Worm (Caenorhabditis elegans): ENCODE measurements around the gene cht-5.

Gene cht-5

DNA sequence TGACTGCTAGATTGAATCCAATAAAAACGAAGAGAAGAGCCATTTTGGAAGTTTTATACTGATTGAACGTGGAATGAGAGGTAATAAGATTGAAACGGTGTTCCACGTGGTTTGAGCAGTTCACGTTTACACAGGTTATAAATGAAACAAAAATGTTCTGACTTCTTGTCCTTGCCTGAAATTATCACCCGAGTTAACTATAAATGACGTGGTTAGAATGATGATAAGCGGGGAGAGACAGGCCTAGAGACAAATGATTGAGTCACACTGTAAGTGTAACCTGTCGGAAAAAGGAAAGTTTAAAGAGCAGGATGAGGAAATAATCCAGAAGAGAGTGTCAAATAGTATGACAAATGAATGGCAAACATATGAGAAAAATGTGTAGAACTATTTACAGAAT, 46.5 kb downstream of the cht-5 start, which contains the start of gene C51E3.10:
C51E3.10 (minus strand) TSS at position 181 of the 400 bp plus-strand sequence.
- peak; percentile 69 for TF ChIP-seq sma-9 (GFP tag; optimal IDR thresholded peaks at IDR 0.05)
- TF ChIP-seq sma-9 (tag; optimal IDR thresholded peaks at IDR 0.05): no peak
- peak in 1 of 2 experiments; percentile 14 for TF ChIP-seq mdl-1 (tag; optimal IDR thresholded peaks at IDR 0.05)
- TF ChIP-seq lin-11 (tag; optimal IDR thresholded peaks at IDR 0.05): no peak
- no peak for TF ChIP-seq snpc-4 (tag; optimal IDR thresholded peaks at IDR 0.05)
- TF ChIP-seq sma-3 (GFP tag; optimal IDR thresholded peaks at IDR 0.05): no peak
- no peak for TF ChIP-seq nhr-129 (tag; optimal IDR thresholded peaks at IDR 0.05)
- no peak for TF ChIP-seq mab-5 (tag; optimal IDR thresholded peaks at IDR 0.05)
- TF ChIP-seq ZK546.5 (tag; optimal IDR thresholded peaks at IDR 0.05): no peak
- TF ChIP-seq unc-39 (tag; optimal IDR thresholded peaks at IDR 0.05): no peak
- TF ChIP-seq fos-1 (tag; optimal IDR thresholded peaks at IDR 0.05): peak; percentile 94
- peak; percentile 36 for TF ChIP-seq skn-1 (tag; optimal IDR thresholded peaks at IDR 0.05)
- TF ChIP-seq nhr-23 (tag; optimal IDR thresholded peaks at IDR 0.05): no peak
- TF ChIP-seq nhr-25 (tag; optimal IDR thresholded peaks at IDR 0.05): no peak
- no peak for TF ChIP-seq nhr-11 (tag; optimal IDR thresholded peaks at IDR 0.05)
- no peak for TF ChIP-seq ceh-82 (tag; optimal IDR thresholded peaks at IDR 0.05)
- TF ChIP-seq crh-2 (tag; optimal IDR thresholded peaks at IDR 0.05): peak; percentile 67

DNA sequence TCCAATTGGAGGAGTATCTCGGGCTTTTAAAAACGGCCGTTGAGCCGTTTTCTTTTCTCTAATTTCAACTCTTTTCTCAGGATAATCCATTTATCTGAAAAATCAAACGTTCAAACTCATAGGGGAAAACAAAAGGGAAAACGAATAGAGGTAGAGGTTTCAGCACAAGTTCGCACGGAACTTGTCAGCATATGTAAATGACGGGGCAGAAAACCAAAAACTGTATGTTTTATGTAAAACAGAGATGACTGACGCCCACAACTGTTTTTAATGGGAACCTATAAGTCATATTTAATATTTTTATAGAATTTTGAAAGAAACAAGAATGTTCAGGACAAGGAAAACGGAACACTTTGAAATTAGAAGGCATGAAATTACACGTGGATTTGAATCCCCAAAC, 51.9 kb downstream of the cht-5 start, which contains the start of gene C51E3.6:
C51E3.6 (minus strand) TSS at position 101 of the 400 bp plus-strand sequence.
- TF ChIP-seq mdl-1 (tag; optimal IDR thresholded peaks at IDR 0.05) (no peak), nhr-11 (tag; optimal IDR thresholded peaks at IDR 0.05) (no peak), nhr-77 (tag; optimal IDR thresholded peaks at IDR 0.05) (no peak), ZK546.5 (tag; optimal IDR thresholded peaks at IDR 0.05) (no peak), nhr-237 (tag; optimal IDR thresholded peaks at IDR 0.05) (no peak), alr-1 (tag; optimal IDR thresholded peaks at IDR 0.05) (no peak), snpc-4 (tag; optimal IDR thresholded peaks at IDR 0.05) (no peak), nhr-6 (tag; optimal IDR thresholded peaks at IDR 0.05) (no peak), zag-1 (tag; optimal IDR thresholded peaks at IDR 0.05) (no peak), nhr-12 (tag; optimal IDR thresholded peaks at IDR 0.05) (no peak), elt-3 (tag; optimal IDR thresholded peaks at IDR 0.05) (no peak), fos-1 (tag; optimal IDR thresholded peaks at IDR 0.05) (no peak), lin-13 (GFP tag; optimal IDR thresholded peaks at IDR 0.05) (no peak), gmeb-1 (tag; optimal IDR thresholded peaks at IDR 0.05) (no peak), F13H6.1 (tag; optimal IDR thresholded peaks at IDR 0.05) (no peak), skn-1 (tag; optimal IDR thresholded peaks at IDR 0.05) (no peak), C34F6.9 (tag; optimal IDR thresholded peaks at IDR 0.05) (no peak)
